Fruit fly (Drosophila melanogaster): ENCODE data around the gene CG31076.

CG31076 gene

dm6 chr3R:26989802-26990509, at the start of gene CG31076:
CG31076 (minus strand) TSS chr3R:26989852.
- TF ChIP-seq CG8478 (optimal IDR thresholded peaks at IDR 0.05) (no peak), CTCF (optimal IDR thresholded peaks at IDR 0.05) (peak; percentile 78 to 81)

dm6 chr3R:27033935-27034334, 44.3 kb upstream of the CG31076 start:
- TF ChIP-seq CTCF (optimal IDR thresholded peaks at IDR 0.05) (no peak), CG8478 (optimal IDR thresholded peaks at IDR 0.05) (no peak)

- TF ChIP-seq CG8478 (optimal IDR thresholded peaks at IDR 0.05), result no peak
- no peak for TF ChIP-seq CTCF (optimal IDR thresholded peaks at IDR 0.05)
These were observed 36.4 kb upstream of the CG31076 start, which contains the start of gene CG6271 for dm6 chr3R:27026009-27026408. CG6271 (minus strand) TSS chr3R:27026109.

dm6 chr3R:27023117-27023516, 33.5 kb upstream of the CG31076 start, which contains the start of gene CG6277:
CG6277 (minus strand) TSS chr3R:27023217.
- TF ChIP-seq CTCF (optimal IDR thresholded peaks at IDR 0.05), result no peak
- no peak for TF ChIP-seq CG8478 (optimal IDR thresholded peaks at IDR 0.05)

dm6 chr3R:27021278-27021677, 31.6 kb upstream of the CG31076 start, which contains the start of gene CG6283:
CG6283 (minus strand) TSS chr3R:27021378.
- no peak for TF ChIP-seq CG8478 (optimal IDR thresholded peaks at IDR 0.05)
- no peak for TF ChIP-seq CTCF (optimal IDR thresholded peaks at IDR 0.05)

dm6 chr3R:27019701-27020172, 30.1 kb upstream of the CG31076 start, which contains the start of gene CG17191:
CG17191 (minus strand) TSS chr3R:27019751.
- TF ChIP-seq CG8478 (optimal IDR thresholded peaks at IDR 0.05) (no peak), CTCF (optimal IDR thresholded peaks at IDR 0.05) (no peak)

dm6 chr3R:27018187-27018586, 28.5 kb upstream of the CG31076 start, which contains the start of gene CG17192:
CG17192 (minus strand) TSS chr3R:27018287.
- TF ChIP-seq CG8478 (optimal IDR thresholded peaks at IDR 0.05) (no peak), CTCF (optimal IDR thresholded peaks at IDR 0.05) (no peak)

dm6 chr3R:27007022-27007421, 17.4 kb upstream of the CG31076 start, which contains the start of gene CG6295:
CG6295 (minus strand) TSS chr3R:27007055.
- TF ChIP-seq CG8478 (optimal IDR thresholded peaks at IDR 0.05) (no peak), CTCF (optimal IDR thresholded peaks at IDR 0.05) (no peak)

dm6 chr3R:27005338-27005737, 15.7 kb upstream of the CG31076 start, which contains the start of gene CG6296:
CG6296 (minus strand) TSS chr3R:27005469.
- no peak for TF ChIP-seq CG8478 (optimal IDR thresholded peaks at IDR 0.05)
- no peak for TF ChIP-seq CTCF (optimal IDR thresholded peaks at IDR 0.05)

- TF ChIP-seq CG8478 (optimal IDR thresholded peaks at IDR 0.05), result no peak
- TF ChIP-seq CTCF (optimal IDR thresholded peaks at IDR 0.05), result no peak
These were observed 13.1 kb upstream of the CG31076 start for dm6 chr3R:27002787-27003186.

dm6 chr3R:26999452-26999851, 9.8 kb upstream of the CG31076 start, which contains the start of gene CG31077:
CG31077 (plus strand) TSS chr3R:26999752.
- no peak for TF ChIP-seq CTCF (optimal IDR thresholded peaks at IDR 0.05)
- TF ChIP-seq CG8478 (optimal IDR thresholded peaks at IDR 0.05), result no peak

- TF ChIP-seq CG8478 (optimal IDR thresholded peaks at IDR 0.05) (no peak), CTCF (optimal IDR thresholded peaks at IDR 0.05) (no peak)
These were observed 7.0 kb upstream of the CG31076 start, which contains the start of gene RYa-R for dm6 chr3R:26996642-26997041. RYa-R (plus strand) TSS chr3R:26996980.

dm6 chr3R:26994532-26994931, 4.9 kb upstream of the CG31076 start, which contains the start of gene TwdlC:
TwdlC (plus strand) TSS chr3R:26994832.
- TF ChIP-seq CG8478 (optimal IDR thresholded peaks at IDR 0.05) (no peak), CTCF (optimal IDR thresholded peaks at IDR 0.05) (no peak)

dm6 chr3R:26988412-26988981, 1.2 kb downstream of the CG31076 start, which contains the start of gene CG31075:
CG31075 (minus strand) TSS chr3R:26988517.
- TF ChIP-seq CG8478 (optimal IDR thresholded peaks at IDR 0.05) (no peak), CTCF (optimal IDR thresholded peaks at IDR 0.05) (peak in 1 of 2 experiments; percentile 12)

dm6 chr3R:26987455-26987854, 2.2 kb downstream of the CG31076 start:
- TF ChIP-seq CG8478 (optimal IDR thresholded peaks at IDR 0.05) (no peak), CTCF (optimal IDR thresholded peaks at IDR 0.05) (no peak)

All from S2 (cell line).